Fruit fly (Drosophila melanogaster) whole organism, embryonic: ENCODE results near the gene CG10338.

Experiments used
- CG11560 ChIP-seq: fragments of 200-800 bp; sonication (Bioruptor generic); IDR thresholded peaks from 3 replicates; pipeline ENCODE4 v1.3.6; 2022; ENCODE audit warnings: missing biosample characterization, missing genetic modification characterization
- CG12659 ChIP-seq: fragments of 200-800 bp; sonication (Bioruptor generic); optimal IDR thresholded peaks from 3 replicates; lab custom pipeline; 2017; ENCODE audit warnings: mild to moderate bottlenecking, missing biosample characterization, missing genetic modification reagents, missing genetic modification characterization
- CG13123 ChIP-seq: fragments of 200-800 bp; sonication (Bioruptor generic); optimal IDR thresholded peaks from 2 replicates; lab custom pipeline; 2016; ENCODE audit warnings: missing biosample characterization, missing genetic modification characterization
- CG13424 ChIP-seq: fragments of 200-800 bp; sonication (Bioruptor generic); optimal IDR thresholded peaks from 2 replicates; lab custom pipeline; 2019; ENCODE audit warnings: missing biosample characterization, mild to moderate bottlenecking, missing genetic modification characterization, moderate library complexity
- CG14050 ChIP-seq: fragments of 200-800 bp; sonication (Bioruptor generic); IDR thresholded peaks from 3 replicates; pipeline ENCODE4 v1.3.6; 2022; ENCODE audit warnings: missing biosample characterization, missing genetic modification characterization
- CG2116 ChIP-seq: fragments of 200-800 bp; sonication (Bioruptor generic); optimal IDR thresholded peaks from 3 replicates; lab custom pipeline; 2018; ENCODE audit warnings: missing biosample characterization, mild to moderate bottlenecking, missing genetic modification characterization
- CG2678 ChIP-seq: fragments of 200-800 bp; sonication (Bioruptor generic); optimal IDR thresholded peaks from 3 replicates; lab custom pipeline; 2019; ENCODE audit warnings: missing biosample characterization, mild to moderate bottlenecking, missing genetic modification characterization, moderate library complexity
- CG2712 ChIP-seq: fragments of 200-800 bp; optimal IDR thresholded peaks from 3 replicates; lab custom pipeline; 2019; ENCODE audit warnings: missing biosample characterization, mild to moderate bottlenecking, missing genetic modification characterization, moderate library complexity
- CG30431 ChIP-seq: fragments of 200-800 bp; sonication (Bioruptor generic); optimal IDR thresholded peaks from 2 replicates; lab custom pipeline; 2017; ENCODE audit warnings: missing biosample characterization, missing genetic modification characterization
- CG3407 ChIP-seq: fragments of 200-800 bp; sonication (Bioruptor generic); optimal IDR thresholded peaks from 2 replicates; lab custom pipeline; 2018; ENCODE audit warnings: missing biosample characterization, mild to moderate bottlenecking, missing genetic modification characterization
- CG42726 ChIP-seq: fragments of 200-800 bp; sonication (Bioruptor generic); IDR thresholded peaks from 2 replicates; pipeline ENCODE4 v1.3.6; 2022; ENCODE audit warnings: missing biosample characterization, missing genetic modification characterization; ENCODE audit not compliant: partially characterized antibody
- CG9932 ChIP-seq: fragments of 200-800 bp; sonication (Bioruptor generic); IDR thresholded peaks from 2 replicates; pipeline ENCODE4 v1.3.6; 2022; ENCODE audit warnings: missing biosample characterization, missing genetic modification characterization
- CrebB ChIP-seq: fragments of 200-800 bp; sonication (Bioruptor generic); optimal IDR thresholded peaks from 3 replicates; lab custom pipeline; 2018; ENCODE audit warnings: missing biosample characterization, mild to moderate bottlenecking, missing genetic modification characterization
- Dref ChIP-seq: fragments of 200-800 bp; sonication (Bioruptor generic); IDR thresholded peaks from 2 replicates; pipeline ENCODE4 v1.3.6; 2022; ENCODE audit warnings: missing biosample characterization, missing genetic modification characterization
- E2f1 ChIP-seq: fragments of 200-800 bp; sonication (Bioruptor generic); IDR thresholded peaks from 2 replicates; pipeline ENCODE4 v1.3.6; 2022; ENCODE audit warnings: missing biosample characterization, missing genetic modification characterization
- HLH54F ChIP-seq: fragments of 200-800 bp; sonication (Bioruptor generic); optimal IDR thresholded peaks from 3 replicates; lab custom pipeline; 2016; ENCODE audit warnings: missing biosample characterization, missing genetic modification characterization
- HmgZ ChIP-seq: fragments of 200-800 bp; sonication (Bioruptor generic); optimal IDR thresholded peaks from 2 replicates; lab custom pipeline; 2018; ENCODE audit warnings: missing biosample characterization, mild to moderate bottlenecking, missing genetic modification characterization
- Hmr ChIP-seq: fragments of 200-800 bp; sonication (Bioruptor generic); optimal IDR thresholded peaks from 3 replicates; lab custom pipeline; 2017; ENCODE audit warnings: mild to moderate bottlenecking, missing biosample characterization, missing genetic modification reagents, missing genetic modification characterization
- Lpt ChIP-seq: fragments of >200 bp; optimal IDR thresholded peaks from 2 replicates; lab custom pipeline; 2018; ENCODE audit warnings: missing biosample characterization, missing genetic modification characterization
- Mad ChIP-seq: fragments of 200-800 bp; sonication (Bioruptor generic); optimal IDR thresholded peaks from 2 replicates; lab custom pipeline; 2016; ENCODE audit warnings: missing biosample characterization, missing genetic modification characterization
- Max ChIP-seq: fragments of 200-800 bp; sonication (Bioruptor generic); optimal IDR thresholded peaks from 2 replicates; lab custom pipeline; 2016; ENCODE audit warnings: missing biosample characterization, mild to moderate bottlenecking, missing genetic modification characterization
- NFAT ChIP-seq: fragments of 200-800 bp; sonication (Bioruptor generic); IDR thresholded peaks from 2 replicates; pipeline ENCODE4 v1.3.6; 2022; ENCODE audit warnings: missing biosample characterization, missing genetic modification characterization
- Ravus ChIP-seq: fragments of 200-800 bp; sonication (Bioruptor generic); IDR thresholded peaks from 2 replicates; pipeline ENCODE4 v1.3.6; 2022; ENCODE audit warnings: missing biosample characterization, missing genetic modification characterization
- Sry-β ChIP-seq: fragments of 200-800 bp; sonication (Bioruptor generic); optimal IDR thresholded peaks from 2 replicates; lab custom pipeline; 2018; ENCODE audit warnings: missing biosample characterization, mild to moderate bottlenecking, missing genetic modification characterization, moderate library complexity
- Taf1 ChIP-seq: fragments of 200-800 bp; sonication (Bioruptor generic); IDR thresholded peaks from 2 replicates; pipeline ENCODE4 v1.3.6; 2022; ENCODE audit warnings: missing biosample characterization, missing genetic modification characterization
- Tbp ChIP-seq: fragments of >200 bp; optimal IDR thresholded peaks from 2 replicates; lab custom pipeline; 2018; ENCODE audit warnings: missing biosample characterization, missing genetic modification characterization
- bcd ChIP-seq: fragments of 200-800 bp; sonication (Bioruptor generic); optimal IDR thresholded peaks from 2 replicates; lab custom pipeline; 2017; ENCODE audit warnings: missing biosample characterization, mild to moderate bottlenecking, missing genetic modification characterization
- chif ChIP-seq, 2 experiments: fragments of 200-800 bp; sonication (Bioruptor generic); optimal IDR thresholded peaks; 3 replicates each; lab custom pipeline; 2016; ENCODE audit warnings: missing biosample characterization in 2 of 2, missing genetic modification characterization in 2 of 2
- ci ChIP-seq: fragments of 200-800 bp; sonication (Bioruptor generic); IDR thresholded peaks from 3 replicates; pipeline ENCODE4 v1.3.6; 2022; ENCODE audit warnings: missing biosample characterization, missing genetic modification characterization
- croc ChIP-seq: fragments of 200-800 bp; sonication (Bioruptor generic); conservative IDR thresholded peaks from 3 replicates; pipeline ENCODE4 v1.3.6; 2022; ENCODE audit warnings: missing biosample characterization, missing genetic modification characterization
- cwo ChIP-seq: fragments of 200-800 bp; sonication (Bioruptor generic); optimal IDR thresholded peaks from 3 replicates; lab custom pipeline; 2017; ENCODE audit warnings: missing biosample characterization, missing genetic modification characterization, mild to moderate bottlenecking, moderate library complexity, missing genetic modification reagents
- dati ChIP-seq: fragments of 200-800 bp; sonication (Bioruptor generic); IDR thresholded peaks from 2 replicates; pipeline ENCODE4 v1.3.6; 2022; ENCODE audit warnings: missing biosample characterization, missing genetic modification characterization
- disco-r ChIP-seq: fragments of 200-800 bp; sonication (Bioruptor generic); optimal IDR thresholded peaks from 2 replicates; lab custom pipeline; 2016; ENCODE audit warnings: missing biosample characterization, missing genetic modification characterization
- dmrt11E ChIP-seq: fragments of 200-800 bp; sonication (Bioruptor generic); optimal IDR thresholded peaks from 3 replicates; lab custom pipeline; 2018; ENCODE audit warnings: missing biosample characterization, mild to moderate bottlenecking, missing genetic modification characterization, moderate library complexity
- eve ChIP-seq, 2 experiments: fragments of >200 bp; optimal IDR thresholded peaks; 2 replicates each; lab custom pipeline; 2017; ENCODE audit warnings: missing biosample characterization in 2 of 2, missing genetic modification characterization in 2 of 2
- fd3F ChIP-seq: fragments of 200-800 bp; sonication (Bioruptor generic); optimal IDR thresholded peaks from 2 replicates; lab custom pipeline; 2018; ENCODE audit warnings: missing biosample characterization, mild to moderate bottlenecking, missing genetic modification characterization, moderate library complexity
- hkb ChIP-seq, 2 experiments: fragments of 200-800 bp in 1 of 2; fragments of >200 bp in 1 of 2; sonication (Bioruptor generic) in 1 of 2; IDR thresholded peaks in 1 of 2; optimal IDR thresholded peaks in 1 of 2; 2 replicates each; pipeline versions ENCODE4 v1.3.6 to Lab custom; 2017 to 2022; ENCODE audit warnings: missing biosample characterization in 1 of 2, missing genetic modification characterization in 1 of 2
- lov ChIP-seq, 2 experiments: fragments of 200-800 bp in 1 of 2; fragments of >200 bp in 1 of 2; sonication (Bioruptor generic) in 1 of 2; IDR thresholded peaks in 1 of 2; optimal IDR thresholded peaks in 1 of 2; 2 replicates in 1 of 2; 3 replicates in 1 of 2; pipeline versions ENCODE4 v1.3.6 to Lab custom; 2017 to 2022; ENCODE audit warnings: missing biosample characterization in 1 of 2, missing genetic modification characterization in 1 of 2
- mam ChIP-seq: fragments of 200-800 bp; sonication (Bioruptor generic); optimal IDR thresholded peaks from 3 replicates; lab custom pipeline; 2016; ENCODE audit warnings: missing biosample characterization, missing genetic modification characterization
- mirr ChIP-seq: fragments of 200-800 bp; sonication (Bioruptor generic); optimal IDR thresholded peaks from 3 replicates; lab custom pipeline; 2018; ENCODE audit warnings: missing biosample characterization, mild to moderate bottlenecking, missing genetic modification characterization
- nerfin-1 ChIP-seq: fragments of 200-800 bp; sonication (Bioruptor generic); optimal IDR thresholded peaks from 3 replicates; lab custom pipeline; 2019; ENCODE audit warnings: missing biosample characterization, mild to moderate bottlenecking, missing genetic modification characterization, moderate library complexity
- pfk ChIP-seq: fragments of 200-800 bp; sonication (Bioruptor generic); optimal IDR thresholded peaks from 2 replicates; lab custom pipeline; 2018; ENCODE audit warnings: missing biosample characterization, mild to moderate bottlenecking, missing genetic modification characterization, moderate library complexity
- pzg ChIP-seq: fragments of 200-800 bp; sonication (Bioruptor generic); optimal IDR thresholded peaks from 3 replicates; lab custom pipeline; 2018; ENCODE audit warnings: missing biosample characterization, mild to moderate bottlenecking, missing genetic modification characterization, moderate library complexity
- sens ChIP-seq: fragments of 200-800 bp; sonication (Bioruptor generic); peaks from one replicate; lab custom pipeline; 2016; ENCODE audit warnings: missing biosample characterization, missing genetic modification characterization
- sima ChIP-seq: fragments of 200-800 bp; sonication (Bioruptor generic); optimal IDR thresholded peaks from 2 replicates; lab custom pipeline; 2016; ENCODE audit warnings: missing biosample characterization, missing genetic modification characterization
- stc ChIP-seq: fragments of 200-800 bp; sonication (Bioruptor generic); IDR thresholded peaks from 2 replicates; pipeline ENCODE4 v1.3.6; 2022; ENCODE audit warnings: missing biosample characterization, missing genetic modification characterization
- tgo ChIP-seq: fragments of 200-800 bp; sonication (Bioruptor generic); IDR thresholded peaks from 3 replicates; pipeline ENCODE4 v1.3.6; 2022; ENCODE audit warnings: missing biosample characterization, missing genetic modification characterization
- tio ChIP-seq: fragments of 200-800 bp; sonication (Bioruptor generic); optimal IDR thresholded peaks from 2 replicates; lab custom pipeline; 2017; ENCODE audit warnings: missing biosample characterization, missing genetic modification characterization, inconsistent platforms
- tx ChIP-seq: fragments of 200-800 bp; sonication (Bioruptor generic); optimal IDR thresholded peaks from 2 replicates; lab custom pipeline; 2016; ENCODE audit warnings: missing biosample characterization, missing genetic modification characterization
- yki ChIP-seq: fragments of >200 bp; optimal IDR thresholded peaks from 3 replicates; lab custom pipeline; 2018

Gene CG10338

dm6 chr2L:18717365-18718011 is 22.0 kb downstream of the CG10338 start (continued):
- TF ChIP-seq Hmr (peak; percentile 9), Max (GFP tag; lab: Kevin White, UChicago) (no peak), hkb (optimal IDR thresholded peaks at IDR 0.05; lab: Kevin White, UChicago) (no peak), hkb (GFP tag; IDR thresholded peaks at IDR 0.05; lab: Robert Waterston, UW) (0 out of 2 replicates have a peak, but pooled peaks have one; percentile 9), CG13123 (GFP tag; lab: Kevin White, UChicago) (no peak), bcd (peak; percentile 25), Ravus (GFP tag; lab: Robert Waterston, UW) (no peak), ci (GFP tag; lab: Robert Waterston, UW) (0 out of 3 replicates have a peak, but pooled peaks have one; percentile 33), CG14050 (GFP tag; lab: Robert Waterston, UW) (no peak), CG2712 (tag; lab: Kevin White, UChicago) (peak; percentile 31), mirr (GFP tag; lab: Kevin White, UChicago) (peak; percentile 20), E2f1 (GFP tag; lab: Robert Waterston, UW) (no peak), CG12659 (GFP tag; lab: Kevin White, UChicago) (no peak), CG2116 (no peak), cwo (GFP tag; lab: Kevin White, UChicago) (peak; percentile 18), tx (GFP tag; lab: Kevin White, UChicago) (no peak), eve (GFP tag; optimal IDR thresholded peaks at IDR 0.05; lab: Kevin White, UChicago) (no peak), CG30431 (GFP tag; lab: Kevin White, UChicago) (no peak), Dref (GFP tag; lab: Robert Waterston, UW) (no peak), Tbp (GFP tag; lab: Kevin White, UChicago) (no peak), sima (GFP tag; lab: Kevin White, UChicago) (no peak), Lpt (GFP tag; lab: Kevin White, UChicago) (no peak), CG3407 (GFP tag; lab: Kevin White, UChicago) (peak; percentile 31), dati (GFP tag; lab: Robert Waterston, UW) (no peak), CG2678 (tag; lab: Kevin White, UChicago) (no peak), Taf1 (GFP tag; lab: Robert Waterston, UW) (no peak), Sry-β (no peak), pfk (GFP tag; lab: Kevin White, UChicago) (no peak), CG42726 (GFP tag; lab: Robert Waterston, UW) (no peak), disco-r (GFP tag; lab: Kevin White, UChicago) (no peak), tio (GFP tag; lab: Kevin White, UChicago) (peak; percentile 1), yki (lab: Kevin White, UChicago) (no peak), stc (GFP tag; lab: Robert Waterston, UW) (no peak), HmgZ (tag; lab: Kevin White, UChicago) (no peak), lov (optimal IDR thresholded peaks at IDR 0.05; lab: Kevin White, UChicago) (no peak), lov (GFP tag; IDR thresholded peaks at IDR 0.05; lab: Robert Waterston, UW) (no peak), mam (GFP tag; lab: Kevin White, UChicago) (no peak), CG9932 (GFP tag; lab: Robert Waterston, UW) (no peak), chif (GFP tag; optimal IDR thresholded peaks at IDR 0.05; lab: Kevin White, UChicago) (no peak), HLH54F (GFP tag; lab: Kevin White, UChicago) (no peak), NFAT (GFP tag; lab: Robert Waterston, UW) (no peak), croc (no peak), tgo (GFP tag; lab: Robert Waterston, UW) (no peak), dmrt11E (tag; lab: Kevin White, UChicago) (no peak), CG13424 (no peak), fd3F (GFP tag; lab: Kevin White, UChicago) (no peak), sens (GFP tag; lab: Kevin White, UChicago) (peak; percentile 54), CG11560 (no peak), pzg (GFP tag; lab: Kevin White, UChicago) (no peak), nerfin-1 (tag; lab: Kevin White, UChicago) (no peak), CrebB (tag; lab: Kevin White, UChicago) (no peak), Mad (GFP tag; lab: Kevin White, UChicago) (no peak)
